Worm (Caenorhabditis elegans) whole organism, L3 larva: ENCODE measurements around the gene irg-5.

Experiments used
- aly-2 ChIP-seq: fragments of 150-350 bp; optimal IDR thresholded peaks from 2 replicates; lab custom pipeline; 2014; ENCODE audit warnings: missing biosample characterization, missing genetic modification characterization
- ama-1 ChIP-seq: fragments of 150-350 bp; optimal IDR thresholded peaks from 2 replicates; lab custom pipeline; 2018
- ceh-16 ChIP-seq: sonication (generic microtip); optimal IDR thresholded peaks from 2 replicates; lab custom pipeline; 2017; ENCODE audit warnings: missing biosample characterization, missing genetic modification characterization
- ceh-28 ChIP-seq: fragments of 150-350 bp; optimal IDR thresholded peaks from 2 replicates; lab custom pipeline; 2014; ENCODE audit warnings: missing biosample characterization, missing genetic modification reagents, missing genetic modification characterization
- daf-12 ChIP-seq: fragments of 150-350 bp; optimal IDR thresholded peaks from 2 replicates; lab custom pipeline; 2014; ENCODE audit warnings: missing biosample characterization, missing genetic modification reagents, missing genetic modification characterization
- egl-27 ChIP-seq: sonication (generic microtip); optimal IDR thresholded peaks from 4 replicates; lab custom pipeline; 2017; ENCODE audit warnings: missing biosample characterization, missing genetic modification reagents, missing genetic modification characterization
- egl-5 ChIP-seq: fragments of 150-350 bp; optimal IDR thresholded peaks from 2 replicates; lab custom pipeline; 2017; ENCODE audit warnings: missing biosample characterization, missing genetic modification reagents, missing genetic modification characterization, inconsistent platforms
- elt-1 ChIP-seq: fragments of 150-350 bp; optimal IDR thresholded peaks from 2 replicates; lab custom pipeline; 2014; ENCODE audit warnings: missing biosample characterization, missing genetic modification characterization
- elt-2 ChIP-seq: sonication (generic microtip); optimal IDR thresholded peaks from 2 replicates; lab custom pipeline; 2016; ENCODE audit warnings: missing genetic modification reagents, mild to moderate bottlenecking, missing genetic modification characterization, missing compliant biosample characterization
- elt-3 ChIP-seq, 3 experiments: fragments of 150-350 bp in 1 of 3; sonication (generic microtip) in 2 of 3; optimal IDR thresholded peaks; 2 replicates in 2 of 3; 4 replicates in 1 of 3; lab custom pipeline; 2014 to 2017; ENCODE audit warnings: missing biosample characterization in 3 of 3, missing genetic modification characterization in 3 of 3
- fkh-2 ChIP-seq: fragments of 150-350 bp; optimal IDR thresholded peaks from 2 replicates; lab custom pipeline; 2014; ENCODE audit warnings: missing biosample characterization, missing genetic modification reagents, missing genetic modification characterization
- fos-1 ChIP-seq: fragments of 150-350 bp; optimal IDR thresholded peaks from 2 replicates; lab custom pipeline; 2014; ENCODE audit warnings: missing biosample characterization, missing genetic modification characterization
- hmg-11 ChIP-seq: sonication (generic microtip); optimal IDR thresholded peaks from 2 replicates; lab custom pipeline; 2016; ENCODE audit warnings: missing genetic modification characterization, missing compliant biosample characterization
- lin-15B ChIP-seq: fragments of 150-350 bp; optimal IDR thresholded peaks from 2 replicates; lab custom pipeline; 2014; ENCODE audit warnings: missing biosample characterization, missing genetic modification characterization
- lin-39 ChIP-seq: fragments of 150-350 bp; optimal IDR thresholded peaks from 2 replicates; lab custom pipeline; 2018; ENCODE audit warnings: missing biosample characterization, missing genetic modification reagents, missing genetic modification characterization
- lsy-12 ChIP-seq: sonication (generic microtip); optimal IDR thresholded peaks from 2 replicates; lab custom pipeline; 2016; ENCODE audit warnings: mild to moderate bottlenecking, missing genetic modification characterization, missing compliant biosample characterization
- mdl-1 ChIP-seq: fragments of 150-350 bp; optimal IDR thresholded peaks from 2 replicates; lab custom pipeline; 2014; ENCODE audit warnings: missing biosample characterization, missing genetic modification characterization
- nfya-1 ChIP-seq: sonication (generic microtip); optimal IDR thresholded peaks from 2 replicates; lab custom pipeline; 2017; ENCODE audit warnings: missing genetic modification characterization, mild to moderate bottlenecking, missing compliant biosample characterization, antibody characterized with exemption, moderate library complexity; ENCODE audit not compliant: insufficient read depth
- nhr-11 ChIP-seq: fragments of 150-350 bp; optimal IDR thresholded peaks from 2 replicates; lab custom pipeline; 2014; ENCODE audit warnings: missing biosample characterization, missing genetic modification characterization
- nhr-12 ChIP-seq: fragments of 150-350 bp; optimal IDR thresholded peaks from 2 replicates; lab custom pipeline; 2014; ENCODE audit warnings: missing biosample characterization, missing genetic modification characterization
- nhr-23 ChIP-seq: fragments of 150-350 bp; optimal IDR thresholded peaks from 2 replicates; lab custom pipeline; 2014; ENCODE audit warnings: missing biosample characterization, missing genetic modification reagents, missing genetic modification characterization
- nhr-237 ChIP-seq: fragments of 150-350 bp; optimal IDR thresholded peaks from 2 replicates; lab custom pipeline; 2014; ENCODE audit warnings: missing biosample characterization, missing genetic modification characterization
- nhr-25 ChIP-seq: sonication (generic microtip); optimal IDR thresholded peaks from 2 replicates; lab custom pipeline; 2017; ENCODE audit warnings: missing biosample characterization, missing genetic modification characterization
- nhr-28 ChIP-seq: fragments of 150-350 bp; optimal IDR thresholded peaks from 2 replicates; lab custom pipeline; 2014; ENCODE audit warnings: missing biosample characterization, missing genetic modification characterization
- nhr-43 ChIP-seq: sonication (generic microtip); optimal IDR thresholded peaks from 2 replicates; lab custom pipeline; 2016; ENCODE audit warnings: mild to moderate bottlenecking, missing genetic modification characterization, missing compliant biosample characterization; ENCODE audit not compliant: poor library complexity, severe bottlenecking
- nhr-67 ChIP-seq: fragments of 150-350 bp; optimal IDR thresholded peaks from 2 replicates; lab custom pipeline; 2014; ENCODE audit warnings: missing biosample characterization, missing genetic modification characterization
- nhr-76 ChIP-seq: fragments of 150-350 bp; sonication (generic microtip); optimal IDR thresholded peaks from 5 replicates; lab custom pipeline; 2014; ENCODE audit warnings: missing biosample characterization, missing genetic modification characterization
- pha-4 ChIP-seq: fragments of 150-350 bp; optimal IDR thresholded peaks from 2 replicates; lab custom pipeline; 2014; ENCODE audit warnings: missing biosample characterization, missing genetic modification reagents, missing genetic modification characterization
- pqm-1 ChIP-seq: fragments of 150-350 bp; optimal IDR thresholded peaks from 2 replicates; lab custom pipeline; 2017; ENCODE audit warnings: missing biosample characterization, missing genetic modification characterization, inconsistent platforms
- sea-2 ChIP-seq: fragments of 150-350 bp; sonication (generic microtip); optimal IDR thresholded peaks from 4 replicates; lab custom pipeline; 2014; ENCODE audit warnings: missing biosample characterization, missing genetic modification reagents, missing genetic modification characterization
- snpc-4 ChIP-seq: fragments of 150-350 bp; optimal IDR thresholded peaks from 2 replicates; lab custom pipeline; 2014; ENCODE audit warnings: missing biosample characterization, missing genetic modification characterization
- tbx-2 ChIP-seq: sonication (generic microtip); optimal IDR thresholded peaks from 2 replicates; lab custom pipeline; 2016; ENCODE audit warnings: mild to moderate bottlenecking, missing genetic modification characterization, missing compliant biosample characterization
- unc-62 ChIP-seq: fragments of 150-350 bp; sonication (generic microtip); optimal IDR thresholded peaks from 4 replicates; lab custom pipeline; 2014; ENCODE audit warnings: missing biosample characterization, missing genetic modification reagents, missing genetic modification characterization
- zag-1 ChIP-seq: fragments of 150-350 bp; optimal IDR thresholded peaks from 2 replicates; lab custom pipeline; 2014; ENCODE audit warnings: missing biosample characterization, missing genetic modification characterization
- ztf-11 ChIP-seq: fragments of 150-350 bp; optimal IDR thresholded peaks from 2 replicates; lab custom pipeline; 2014; ENCODE audit warnings: missing biosample characterization, missing genetic modification characterization

irg-5 gene

DNA sequence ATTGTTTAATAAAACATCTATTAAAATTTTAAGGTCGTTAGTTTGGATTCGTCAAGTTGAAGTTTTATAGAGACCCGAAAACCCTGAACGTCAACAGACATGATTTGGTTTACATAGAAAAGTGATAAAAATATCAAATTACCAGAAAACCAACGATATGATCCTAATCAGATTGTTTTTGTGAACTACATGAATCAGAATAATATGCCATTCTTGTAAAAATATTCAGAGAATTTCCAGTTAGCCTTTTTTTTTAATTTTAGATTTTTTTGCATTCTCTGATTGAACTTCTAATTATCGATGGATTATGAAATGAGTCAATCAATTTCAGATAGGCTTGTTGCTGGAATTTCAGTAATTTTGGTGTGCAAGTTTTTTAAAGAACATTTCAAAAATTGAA, 27.2 kb downstream of the irg-5 start, which contains the start of gene srx-96:
srx-96 (plus strand) TSS at position 301 of the 400 bp plus-strand sequence.
- TF ChIP-seq egl-5 (tag; lab: Kevin White, UChicago) (no peak), nhr-23 (tag; lab: Kevin White, UChicago) (no peak), lin-15B (tag; lab: Kevin White, UChicago) (no peak), hmg-11 (tag; lab: Kevin White, UChicago) (no peak), nhr-12 (tag; lab: Kevin White, UChicago) (no peak), snpc-4 (no peak), pqm-1 (tag; lab: Kevin White, UChicago) (no peak), egl-27 (tag; lab: Kevin White, UChicago) (no peak), lsy-12 (tag; lab: Kevin White, UChicago) (no peak), nhr-67 (tag; lab: Kevin White, UChicago) (no peak), mdl-1 (tag; lab: Kevin White, UChicago) (no peak), sea-2 (no peak), elt-2 (no peak), nhr-43 (tag; lab: Kevin White, UChicago) (no peak), nhr-237 (tag; lab: Kevin White, UChicago) (no peak), ama-1 (no peak)
- TF ChIP-seq, all 47 proteins: peak for 0

DNA sequence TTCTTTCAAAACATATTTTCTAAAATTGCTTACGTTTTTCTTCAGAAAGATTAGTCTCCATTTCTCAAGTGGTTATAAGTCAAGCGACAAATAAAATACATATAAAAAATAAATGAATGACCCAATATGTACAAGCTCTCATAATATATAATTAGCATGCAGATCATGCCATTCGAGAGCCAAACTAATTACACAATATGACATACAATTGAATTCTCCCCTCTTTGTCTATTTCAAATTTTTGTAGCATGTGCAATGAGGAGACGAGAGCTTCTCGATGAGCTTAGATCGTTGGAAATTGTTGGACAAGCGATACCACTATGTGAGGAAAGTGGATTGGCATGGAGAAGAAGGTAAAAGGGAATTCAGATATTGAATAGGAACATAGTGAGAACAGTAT, 31.0 kb downstream of the irg-5 start, which contains the start of gene hlh-34:
hlh-34 (minus strand) TSS at position 101 of the 400 bp plus-strand sequence.
- TF ChIP-seq nhr-11 (tag; lab: Kevin White, UChicago) = no peak

DNA sequence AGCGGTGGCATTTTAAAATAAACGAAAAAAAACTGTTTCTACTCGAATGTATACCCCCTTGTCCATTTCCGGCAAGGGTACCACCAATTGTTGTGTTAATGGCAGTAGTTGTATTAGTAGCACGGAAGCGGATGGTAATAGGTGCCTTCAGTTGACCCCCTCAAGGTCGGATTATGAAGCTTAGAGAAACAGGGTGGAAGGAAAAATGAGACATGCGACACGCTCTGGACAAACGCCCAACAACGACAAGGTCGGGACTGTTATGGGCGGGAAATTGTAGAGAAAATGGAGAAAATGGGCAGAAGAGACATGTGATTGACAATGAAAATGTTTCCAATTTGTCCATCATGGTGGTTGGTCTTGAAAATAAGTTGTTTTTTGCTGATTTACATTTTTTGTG, 34.3 kb downstream of the irg-5 start, which contains the start of gene T01D3.3:
T01D3.3 (plus strand) TSS at position 312 of the 400 bp plus-strand sequence.
- TF ChIP-seq snpc-4 (no peak), daf-12 (tag; lab: Kevin White, UChicago) (no peak), elt-2 (no peak), egl-5 (tag; lab: Kevin White, UChicago) (peak; percentile 78), tbx-2 (no peak), nhr-25 (tag; lab: Kevin White, UChicago) (peak; percentile 83), mdl-1 (tag; lab: Kevin White, UChicago) (no peak)

DNA sequence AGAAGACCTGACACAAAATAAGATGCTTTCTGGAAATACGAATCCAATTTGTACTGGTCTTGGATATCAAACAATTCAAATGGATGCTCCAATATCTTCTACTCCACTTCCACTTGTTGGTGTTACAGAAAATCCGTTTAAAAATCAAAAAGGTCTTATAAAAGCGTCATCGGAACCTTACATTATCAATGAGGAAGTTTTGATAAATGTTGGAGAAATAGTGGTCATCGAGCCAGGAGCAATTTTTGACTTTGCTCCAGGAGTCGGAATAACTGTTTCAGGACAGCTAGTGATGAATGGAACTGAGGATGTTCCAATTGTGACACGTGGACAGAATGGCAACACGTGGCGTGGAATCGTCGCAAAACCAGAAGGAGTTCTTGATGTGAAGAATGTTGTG, 44.2 kb downstream of the irg-5 start:
- no peak for TF ChIP-seq zag-1 (tag; lab: Kevin White, UChicago)
- no peak for TF ChIP-seq hmg-11 (tag; lab: Kevin White, UChicago)
- TF ChIP-seq lsy-12 (tag; lab: Kevin White, UChicago) = no peak
- no peak for TF ChIP-seq fos-1 (tag; lab: Kevin White, UChicago)
- no peak for TF ChIP-seq ceh-16
- TF ChIP-seq ztf-11 = no peak
- TF ChIP-seq egl-5 (tag; lab: Kevin White, UChicago) = no peak
- TF ChIP-seq elt-3 (tag; optimal IDR thresholded peaks at IDR 0.05; lab: Kevin White, UChicago) = no peak
- TF ChIP-seq nhr-25 (tag; lab: Kevin White, UChicago) = no peak
- TF ChIP-seq unc-62 (GFP tag; lab: Kevin White, UChicago) = no peak
- TF ChIP-seq sea-2 = no peak
- no peak for TF ChIP-seq daf-12 (tag; lab: Kevin White, UChicago)
- TF ChIP-seq fkh-2 (tag; lab: Kevin White, UChicago) = no peak
- no peak for TF ChIP-seq lin-39 (tag; lab: Kevin White, UChicago)
- no peak for TF ChIP-seq nfya-1 (tag; lab: Kevin White, UChicago)
- no peak for TF ChIP-seq elt-1
- no peak for TF ChIP-seq ama-1
- TF ChIP-seq nhr-76 (tag; lab: Kevin White, UChicago) = no peak
- TF ChIP-seq aly-2 (tag; lab: Kevin White, UChicago) = no peak

DNA sequence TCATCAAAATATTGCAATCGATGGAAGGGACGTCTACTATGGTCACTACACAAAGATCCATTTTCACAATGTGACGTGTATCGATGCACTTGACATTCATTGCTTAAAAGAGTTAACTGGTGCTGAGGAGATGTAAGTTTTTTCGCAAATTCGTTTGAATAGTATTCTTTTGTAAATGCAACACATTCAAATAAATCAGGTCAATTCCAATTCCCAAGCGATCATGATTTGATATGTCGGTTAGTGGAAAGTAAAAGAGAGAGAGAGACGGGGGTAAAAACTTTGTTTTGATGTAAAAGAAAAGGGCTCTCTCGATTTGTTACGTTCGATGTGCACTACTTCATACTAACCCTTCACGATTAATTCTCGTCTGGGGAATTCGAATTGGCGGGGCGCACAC, 48.0 kb downstream of the irg-5 start:
- TF ChIP-seq lin-39 (tag; lab: Kevin White, UChicago) (peak; percentile 25), nhr-12 (tag; lab: Kevin White, UChicago) (no peak)

DNA sequence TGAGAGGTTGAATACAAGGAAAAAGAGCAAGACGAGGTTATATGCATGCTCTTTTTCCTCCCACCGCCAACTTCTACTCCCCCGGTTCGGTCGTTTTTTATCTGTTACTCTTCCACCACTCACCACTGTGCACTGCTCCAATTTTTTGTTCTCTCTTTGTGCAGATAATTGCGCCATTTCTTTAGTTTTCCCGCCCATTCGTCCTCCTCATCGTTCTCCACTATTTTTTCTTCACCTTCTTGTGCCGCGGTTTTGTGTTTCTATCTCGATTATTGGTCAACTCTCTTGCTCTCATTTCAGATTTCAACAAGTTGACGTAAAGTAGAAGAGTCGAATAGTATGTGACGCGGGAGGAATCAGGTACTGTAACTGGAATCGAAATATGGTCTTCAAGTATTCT, 48.7 kb downstream of the irg-5 start, which contains the start of gene T01D3.1:
T01D3.1 (plus strand) TSS at position 301 of the 400 bp plus-strand sequence.
- no peak for TF ChIP-seq pha-4 (tag; lab: Kevin White, UChicago)
- no peak for TF ChIP-seq nfya-1 (tag; lab: Kevin White, UChicago)
- TF ChIP-seq nhr-28 (tag; lab: Kevin White, UChicago) = no peak
- no peak for TF ChIP-seq snpc-4
- no peak for TF ChIP-seq lsy-12 (tag; lab: Kevin White, UChicago)
- TF ChIP-seq ceh-28 = no peak
